Fruit fly (Drosophila melanogaster) whole organism, prepupa: Measurements from ENCODE around the gene CG12123.

ENCODE experiments used
- Blimp-1 ChIP-seq: fragments of 200-800 bp; sonication (Bioruptor generic); optimal IDR thresholded peaks from 3 replicates; lab custom pipeline; 2017; ENCODE audit warnings: missing biosample characterization, missing genetic modification characterization, mild to moderate bottlenecking, moderate library complexity, missing genetic modification reagents
- CG10669 ChIP-seq: fragments of 200-800 bp; sonication (Bioruptor generic); optimal IDR thresholded peaks from 3 replicates; lab custom pipeline; 2018; ENCODE audit warnings: missing biosample characterization, mild to moderate bottlenecking, missing genetic modification characterization, moderate library complexity
- CG11294 ChIP-seq: fragments of 200-800 bp; sonication (Bioruptor generic); IDR thresholded peaks from 2 replicates; pipeline ENCODE4 v1.3.6; 2022; ENCODE audit warnings: missing biosample characterization, missing genetic modification characterization
- CG11902 ChIP-seq: fragments of 200-800 bp; sonication (Bioruptor generic); optimal IDR thresholded peaks from 3 replicates; lab custom pipeline; 2016; ENCODE audit warnings: missing biosample characterization, missing genetic modification characterization
- CG15336 ChIP-seq: fragments of 200-800 bp; sonication (Bioruptor generic); IDR thresholded peaks from 2 replicates; pipeline ENCODE4 v1.3.6; 2022; ENCODE audit warnings: missing biosample characterization, missing genetic modification characterization
- CG3032 ChIP-seq: fragments of 200-800 bp; optimal IDR thresholded peaks from 2 replicates; lab custom pipeline; 2019; ENCODE audit warnings: missing biosample characterization, mild to moderate bottlenecking, missing genetic modification characterization, moderate library complexity
- CG31627 ChIP-seq: fragments of 200-800 bp; sonication (Bioruptor generic); optimal IDR thresholded peaks from 3 replicates; lab custom pipeline; 2016; ENCODE audit warnings: missing biosample characterization, missing genetic modification characterization
- CG6276 ChIP-seq: fragments of 200-800 bp; sonication (Bioruptor generic); optimal IDR thresholded peaks from 2 replicates; lab custom pipeline; 2017; ENCODE audit warnings: missing biosample characterization, mild to moderate bottlenecking, missing genetic modification characterization
- CG6792 ChIP-seq: fragments of 200-800 bp; sonication (Bioruptor generic); optimal IDR thresholded peaks from 3 replicates; lab custom pipeline; 2016; ENCODE audit warnings: missing biosample characterization, missing genetic modification characterization
- CG6808 ChIP-seq: fragments of 200-800 bp; sonication (Bioruptor generic); optimal IDR thresholded peaks from 3 replicates; lab custom pipeline; 2017; ENCODE audit warnings: missing biosample characterization, missing genetic modification characterization, mild to moderate bottlenecking, moderate library complexity, missing genetic modification reagents
- CG8632 ChIP-seq: fragments of 200-800 bp; sonication (Bioruptor generic); optimal IDR thresholded peaks from 3 replicates; lab custom pipeline; 2016; ENCODE audit warnings: missing biosample characterization, missing genetic modification characterization
- Eip75B ChIP-seq: fragments of 200-800 bp; sonication (Bioruptor generic); optimal IDR thresholded peaks from 3 replicates; lab custom pipeline; 2016; ENCODE audit warnings: missing biosample characterization, missing genetic modification characterization
- Eip78C ChIP-seq: fragments of 200-800 bp; sonication (Bioruptor generic); peaks from one replicate; lab custom pipeline; 2016; ENCODE audit warnings: missing biosample characterization, missing genetic modification characterization
- Ets21C ChIP-seq: fragments of 200-800 bp; sonication (Bioruptor generic); optimal IDR thresholded peaks from 3 replicates; lab custom pipeline; 2016; ENCODE audit warnings: missing biosample characterization, missing genetic modification characterization
- Ets96B ChIP-seq: fragments of 200-800 bp; optimal IDR thresholded peaks from 2 replicates; lab custom pipeline; 2019; ENCODE audit warnings: missing biosample characterization, mild to moderate bottlenecking, missing genetic modification characterization, moderate library complexity
- Hr38 ChIP-seq: sonication (Bioruptor generic); optimal IDR thresholded peaks from 2 replicates; lab custom pipeline; 2016; ENCODE audit warnings: missing biosample characterization, missing genetic modification characterization
- Hr39 ChIP-seq: fragments of 200-800 bp; sonication (Bioruptor generic); optimal IDR thresholded peaks from 2 replicates; lab custom pipeline; 2016; ENCODE audit warnings: missing biosample characterization, missing genetic modification characterization
- Hr4 ChIP-seq: fragments of 200-800 bp; sonication (Bioruptor generic); optimal IDR thresholded peaks from 3 replicates; lab custom pipeline; 2016; ENCODE audit warnings: missing biosample characterization, missing genetic modification characterization
- Met ChIP-seq: fragments of 200-800 bp; sonication (Bioruptor generic); optimal IDR thresholded peaks from 3 replicates; lab custom pipeline; 2016; ENCODE audit warnings: missing biosample characterization, missing genetic modification characterization
- OdsH ChIP-seq: fragments of 200-800 bp; sonication (Bioruptor generic); optimal IDR thresholded peaks from 3 replicates; lab custom pipeline; 2016; ENCODE audit warnings: missing biosample characterization, missing genetic modification characterization
- Sox102F ChIP-seq: fragments of 200-800 bp; sonication (Bioruptor generic); optimal IDR thresholded peaks from 2 replicates; lab custom pipeline; 2016; ENCODE audit warnings: missing biosample characterization, mild to moderate bottlenecking, missing genetic modification characterization
- Sox14 ChIP-seq: fragments of 200-800 bp; sonication (Bioruptor generic); optimal IDR thresholded peaks from 3 replicates; lab custom pipeline; 2016; ENCODE audit warnings: missing biosample characterization, missing genetic modification characterization
- Sox15 ChIP-seq: fragments of 200-800 bp; sonication (Bioruptor generic); optimal IDR thresholded peaks from 3 replicates; lab custom pipeline; 2016; ENCODE audit warnings: missing biosample characterization, missing genetic modification characterization
- acj6 ChIP-seq: fragments of 200-800 bp; sonication (Bioruptor generic); optimal IDR thresholded peaks from 3 replicates; lab custom pipeline; 2016; ENCODE audit warnings: missing biosample characterization, missing genetic modification characterization
- cyc ChIP-seq: fragments of 200-800 bp; sonication (Bioruptor generic); optimal IDR thresholded peaks from 3 replicates; lab custom pipeline; 2016; ENCODE audit warnings: missing biosample characterization, missing genetic modification characterization
- dac ChIP-seq: fragments of 200-800 bp; sonication (Bioruptor generic); optimal IDR thresholded peaks from 2 replicates; lab custom pipeline; 2017; ENCODE audit warnings: missing biosample characterization, mild to moderate bottlenecking, missing genetic modification characterization
- esn ChIP-seq: fragments of 200-800 bp; sonication (Bioruptor generic); optimal IDR thresholded peaks from 2 replicates; lab custom pipeline; 2016; ENCODE audit warnings: missing biosample characterization, mild to moderate bottlenecking, missing genetic modification characterization, moderate library complexity
- fd59A ChIP-seq: fragments of 200-800 bp; sonication (Bioruptor generic); optimal IDR thresholded peaks from 2 replicates; lab custom pipeline; 2017; ENCODE audit warnings: missing biosample characterization, mild to moderate bottlenecking, missing genetic modification characterization, missing genetic modification reagents
- lz ChIP-seq: fragments of 200-800 bp; sonication (Bioruptor generic); optimal IDR thresholded peaks from 3 replicates; lab custom pipeline; 2016; ENCODE audit warnings: missing biosample characterization, missing genetic modification characterization
- salr ChIP-seq, 2 experiments: fragments of 200-800 bp; sonication (Bioruptor generic); optimal IDR thresholded peaks; 3 replicates each; lab custom pipeline; 2016 to 2018; ENCODE audit warnings: missing biosample characterization in 2 of 2, missing genetic modification characterization in 2 of 2, mild to moderate bottlenecking in 1 of 2
- ss ChIP-seq, 2 experiments: fragments of 200-800 bp; sonication (Bioruptor generic); optimal IDR thresholded peaks; 2 replicates in 1 of 2; 3 replicates in 1 of 2; lab custom pipeline; 2017 to 2018; ENCODE audit warnings: mild to moderate bottlenecking in 2 of 2, missing biosample characterization in 2 of 2, missing genetic modification characterization in 2 of 2, moderate library complexity in 1 of 2
- svp ChIP-seq: fragments of 200-800 bp; sonication (Bioruptor generic); peaks from one replicate; lab custom pipeline; 2016; ENCODE audit warnings: missing biosample characterization, missing genetic modification characterization
- topi ChIP-seq: fragments of 200-800 bp; sonication (Bioruptor generic); optimal IDR thresholded peaks from 3 replicates; lab custom pipeline; 2016; ENCODE audit warnings: missing biosample characterization, missing genetic modification characterization
- vri ChIP-seq: fragments of 200-800 bp; sonication (Bioruptor generic); optimal IDR thresholded peaks from 3 replicates; lab custom pipeline; 2016; ENCODE audit warnings: missing biosample characterization, mild to moderate bottlenecking, missing genetic modification characterization

The CG12123 gene

DNA sequence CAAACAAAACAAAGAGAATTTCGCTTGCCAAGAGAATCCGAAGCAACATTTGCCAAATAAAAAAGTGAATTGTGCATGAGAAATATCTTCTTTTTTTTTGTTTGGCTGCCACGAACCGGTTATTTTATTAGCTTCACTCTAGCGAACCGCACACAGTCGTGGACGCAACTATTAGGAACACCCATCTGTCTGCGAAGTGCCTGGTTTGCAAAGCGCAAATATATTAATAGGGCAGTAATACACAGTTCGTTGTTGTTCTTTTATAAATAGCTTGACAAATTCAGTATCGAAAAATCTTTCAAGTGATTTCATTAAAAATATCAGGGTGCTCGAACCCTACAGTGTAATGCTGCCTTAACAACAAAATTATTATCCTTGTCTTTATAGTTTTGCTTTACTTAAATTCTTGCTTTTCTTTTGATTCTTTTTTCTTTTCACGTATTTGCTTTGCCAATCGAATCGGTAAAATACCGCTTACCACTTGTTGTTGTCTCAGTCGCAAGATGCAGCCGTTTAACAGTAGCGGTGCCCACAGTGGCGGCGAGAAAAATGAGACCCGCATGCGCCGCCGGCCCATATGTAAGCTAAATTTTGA, 49.4 kb upstream of the CG12123 start (continued):
- peak; percentile 50 for TF ChIP-seq CG6792 (GFP tag; lab: Kevin White, UChicago)
- TF ChIP-seq OdsH, result peak; percentile 45
- TF ChIP-seq salr (GFP tag; optimal IDR thresholded peaks at IDR 0.05; lab: Kevin White, UChicago), result peak in 1 of 2 experiments; percentile 59
- TF ChIP-seq CG11294 (GFP tag; lab: Robert Waterston, UW), result no peak
- peak; percentile 51 for TF ChIP-seq Sox14
- peak; percentile 27 for TF ChIP-seq fd59A (GFP tag; lab: Kevin White, UChicago)
- peak; percentile 25 for TF ChIP-seq acj6
- peak; percentile 25 for TF ChIP-seq CG6808 (GFP tag; lab: Kevin White, UChicago)
- TF ChIP-seq svp, result peak; percentile 81
- TF ChIP-seq Hr38 (GFP tag; lab: Kevin White, UChicago), result peak; percentile 20
- no peak for TF ChIP-seq Blimp-1
- peak; percentile 50 for TF ChIP-seq Hr39 (GFP tag; lab: Kevin White, UChicago)
- peak; percentile 61 to 68 for TF ChIP-seq ss (GFP tag; optimal IDR thresholded peaks at IDR 0.05; lab: Kevin White, UChicago)

dm6 chrX:8490976-8491345, 48.8 kb upstream of the CG12123 start:
- TF ChIP-seq Ets21C (GFP tag; lab: Kevin White, UChicago) (peak; percentile 42), CG11294 (GFP tag; lab: Robert Waterston, UW) (no peak), acj6 (peak; percentile 23), CG31627 (peak; percentile 29), Sox15 (GFP tag; lab: Kevin White, UChicago) (no peak), salr (GFP tag; optimal IDR thresholded peaks at IDR 0.05; lab: Kevin White, UChicago) (no peak), Hr4 (GFP tag; lab: Kevin White, UChicago) (peak; percentile 30), lz (peak; percentile 27), CG15336 (GFP tag; lab: Robert Waterston, UW) (peak; percentile 7; the same call in 1 of the 2 replicates), Eip75B (peak; percentile 29), CG10669 (GFP tag; lab: Kevin White, UChicago) (peak; percentile 97), CG6808 (GFP tag; lab: Kevin White, UChicago) (peak; percentile 26), CG6276 (GFP tag; lab: Kevin White, UChicago) (no peak), topi (GFP tag; lab: Kevin White, UChicago) (peak; percentile 42), CG11902 (GFP tag; lab: Kevin White, UChicago) (peak; percentile 12), Ets96B (tag; lab: Kevin White, UChicago) (no peak), Eip78C (GFP tag; lab: Kevin White, UChicago) (peak; percentile 87), dac (no peak), svp (peak; percentile 70), Sox102F (peak; percentile 17), CG3032 (tag; lab: Kevin White, UChicago) (peak; percentile 5), cyc (GFP tag; lab: Kevin White, UChicago) (peak; percentile 28), CG8632 (GFP tag; lab: Kevin White, UChicago) (no peak), Hr39 (GFP tag; lab: Kevin White, UChicago) (peak; percentile 20), esn (GFP tag; lab: Kevin White, UChicago) (peak; percentile 24), Met (GFP tag; lab: Kevin White, UChicago) (peak; percentile 49)

dm6 chrX:8490291-8490975, 48.3 kb upstream of the CG12123 start:
- TF ChIP-seq CG11902 (GFP tag; lab: Kevin White, UChicago) (no peak), vri (GFP tag; lab: Kevin White, UChicago) (peak; percentile 3), topi (GFP tag; lab: Kevin White, UChicago) (no peak), Eip78C (GFP tag; lab: Kevin White, UChicago) (peak; percentile 47)
- TF ChIP-seq, all 60 proteins: peak for 2
